Worm (Caenorhabditis elegans): ENCODE results near the gene dgk-5.

- no peak for TF ChIP-seq sea-2 (GFP tag; optimal IDR thresholded peaks at IDR 0.05)
- TF ChIP-seq unc-62 (GFP tag; optimal IDR thresholded peaks at IDR 0.05): no peak
- TF ChIP-seq zag-1 (tag; optimal IDR thresholded peaks at IDR 0.05): no peak
- TF ChIP-seq elt-2 (tag; optimal IDR thresholded peaks at IDR 0.05): no peak
- no peak for TF ChIP-seq skn-1 (tag; optimal IDR thresholded peaks at IDR 0.05)
- TF ChIP-seq ceh-9 (tag; optimal IDR thresholded peaks at IDR 0.05): no peak
- no peak for TF ChIP-seq fkh-10 (GFP tag; optimal IDR thresholded peaks at IDR 0.05)
- no peak for TF ChIP-seq mdl-1 (tag; optimal IDR thresholded peaks at IDR 0.05)
- TF ChIP-seq nhr-11 (tag; optimal IDR thresholded peaks at IDR 0.05): no peak
- TF ChIP-seq fos-1 (tag; optimal IDR thresholded peaks at IDR 0.05): no peak
- no peak for TF ChIP-seq elt-3 (tag; optimal IDR thresholded peaks at IDR 0.05)
- TF ChIP-seq nhr-237 (tag; optimal IDR thresholded peaks at IDR 0.05): no peak
- TF ChIP-seq nhr-77 (tag; optimal IDR thresholded peaks at IDR 0.05): no peak
- TF ChIP-seq lin-15B (tag; optimal IDR thresholded peaks at IDR 0.05): no peak
Observed at ce11 chrII:6482102-6482501, 11.2 kb upstream of the dgk-5 start, which contains the start of gene del-10.
